Fruit fly (Drosophila melanogaster) whole organism, embryonic: ENCODE measurements around the gene wcy.

Source experiments
- Antp ChIP-seq: fragments of 200-800 bp; sonication (Bioruptor generic); optimal IDR thresholded peaks from 3 replicates; lab custom pipeline; 2016; ENCODE audit warnings: missing biosample characterization, missing genetic modification characterization
- Atf6 ChIP-seq: fragments of 200-800 bp; sonication (Bioruptor generic); IDR thresholded peaks from 2 replicates; pipeline ENCODE4 v1.3.6; 2022; ENCODE audit warnings: missing biosample characterization, missing genetic modification characterization
- CG10321 ChIP-seq: fragments of 200-800 bp; sonication (Bioruptor generic); IDR thresholded peaks from 2 replicates; pipeline ENCODE4 v1.3.6; 2022; ENCODE audit warnings: missing biosample characterization, missing genetic modification characterization
- CG11695 ChIP-seq: fragments of 200-800 bp; sonication (Bioruptor generic); IDR thresholded peaks from 3 replicates; pipeline ENCODE4 v1.3.6; 2022; ENCODE audit warnings: missing biosample characterization, missing genetic modification characterization
- CG11696 ChIP-seq: fragments of 200-800 bp; sonication (Bioruptor generic); IDR thresholded peaks from 2 replicates; pipeline ENCODE4 v1.3.6; 2022; ENCODE audit warnings: missing biosample characterization, missing genetic modification characterization
- CG11723 ChIP-seq: fragments of 200-800 bp; sonication (Bioruptor generic); optimal IDR thresholded peaks from 2 replicates; lab custom pipeline; 2017; ENCODE audit warnings: missing biosample characterization, mild to moderate bottlenecking, missing genetic modification characterization
- CG13296 ChIP-seq: fragments of 200-800 bp; sonication (Bioruptor generic); optimal IDR thresholded peaks from 3 replicates; lab custom pipeline; 2018; ENCODE audit warnings: missing biosample characterization, mild to moderate bottlenecking, missing genetic modification characterization
- CG2120 ChIP-seq: fragments of 200-800 bp; sonication (Bioruptor generic); optimal IDR thresholded peaks from 3 replicates; lab custom pipeline; 2016; ENCODE audit warnings: missing biosample characterization, missing genetic modification characterization
- CG2202 ChIP-seq: fragments of 200-800 bp; sonication (Bioruptor generic); optimal IDR thresholded peaks from 2 replicates; lab custom pipeline; 2018; ENCODE audit warnings: missing biosample characterization, mild to moderate bottlenecking, missing genetic modification characterization
- CG31441 ChIP-seq: fragments of 200-800 bp; sonication (Bioruptor generic); IDR thresholded peaks from 2 replicates; pipeline ENCODE4 v1.3.6; 2022; ENCODE audit warnings: missing biosample characterization, missing genetic modification characterization
- CG3163 ChIP-seq: fragments of 200-800 bp; sonication (Bioruptor generic); optimal IDR thresholded peaks from 3 replicates; lab custom pipeline; 2016; ENCODE audit warnings: missing biosample characterization, missing genetic modification characterization
- CG32532 ChIP-seq: fragments of 200-800 bp; sonication (Bioruptor generic); IDR thresholded peaks from 2 replicates; pipeline ENCODE4 v1.3.6; 2022; ENCODE audit warnings: missing biosample characterization, missing genetic modification characterization
- CG3838 ChIP-seq: fragments of 200-800 bp; sonication (Bioruptor generic); optimal IDR thresholded peaks from 3 replicates; lab custom pipeline; 2016; ENCODE audit warnings: missing biosample characterization, missing genetic modification characterization
- CG4282 ChIP-seq: fragments of 200-800 bp; sonication (Bioruptor generic); optimal IDR thresholded peaks from 2 replicates; lab custom pipeline; 2016; ENCODE audit warnings: missing biosample characterization, missing genetic modification characterization
- CG4328 ChIP-seq: fragments of 200-800 bp; sonication (Bioruptor generic); optimal IDR thresholded peaks from 3 replicates; lab custom pipeline; 2017; ENCODE audit warnings: missing biosample characterization, missing genetic modification reagents, missing genetic modification characterization
- CG7839 ChIP-seq: fragments of 200-800 bp; sonication (Bioruptor generic); optimal IDR thresholded peaks from 3 replicates; lab custom pipeline; 2018; ENCODE audit warnings: missing biosample characterization, mild to moderate bottlenecking, missing genetic modification characterization, moderate library complexity
- CG9817 ChIP-seq: fragments of 200-800 bp; sonication (Bioruptor generic); optimal IDR thresholded peaks from 2 replicates; lab custom pipeline; 2018; ENCODE audit warnings: missing biosample characterization, mild to moderate bottlenecking, missing genetic modification characterization, moderate library complexity
- Dip2 ChIP-seq: fragments of 200-800 bp; sonication (Bioruptor generic); IDR thresholded peaks from 2 replicates; pipeline ENCODE4 v1.3.6; 2022; ENCODE audit warnings: missing biosample characterization, missing genetic modification characterization
- Dip3 ChIP-seq: fragments of 200-800 bp; sonication (Bioruptor generic); optimal IDR thresholded peaks from 3 replicates; lab custom pipeline; 2016; ENCODE audit warnings: missing biosample characterization, missing genetic modification characterization
- Dll ChIP-seq: fragments of 200-800 bp; sonication (Bioruptor generic); IDR thresholded peaks from 4 replicates; pipeline ENCODE4 v1.3.6; 2022; ENCODE audit warnings: missing biosample characterization, missing genetic modification characterization; ENCODE audit not compliant: partially characterized antibody
- HLH54F ChIP-seq: fragments of 200-800 bp; sonication (Bioruptor generic); optimal IDR thresholded peaks from 3 replicates; lab custom pipeline; 2016; ENCODE audit warnings: missing biosample characterization, missing genetic modification characterization
- Hey ChIP-seq: fragments of 200-800 bp; sonication (Bioruptor generic); optimal IDR thresholded peaks from 3 replicates; lab custom pipeline; 2018; ENCODE audit warnings: missing biosample characterization, mild to moderate bottlenecking, missing genetic modification characterization
- Hr3 ChIP-seq: fragments of 200-800 bp; sonication (Bioruptor generic); optimal IDR thresholded peaks from 3 replicates; lab custom pipeline; 2016; ENCODE audit warnings: missing biosample characterization, missing genetic modification characterization
- Mes4 ChIP-seq: fragments of 200-800 bp; sonication (Bioruptor generic); optimal IDR thresholded peaks from 2 replicates; lab custom pipeline; 2016; ENCODE audit warnings: missing biosample characterization, missing genetic modification characterization
- Mrtf ChIP-seq: fragments of 200-800 bp; sonication (Bioruptor generic); IDR thresholded peaks from 3 replicates; pipeline ENCODE4 v1.3.6; 2022; ENCODE audit warnings: missing biosample characterization, missing genetic modification characterization
- Poxn ChIP-seq: fragments of 200-800 bp; sonication (Bioruptor generic); IDR thresholded peaks from 2 replicates; pipeline ENCODE4 v1.3.6; 2022; ENCODE audit warnings: missing biosample characterization, missing genetic modification characterization
- Ptx1 ChIP-seq: fragments of 200-800 bp; sonication (Bioruptor generic); IDR thresholded peaks from 2 replicates; pipeline ENCODE4 v1.3.6; 2022; ENCODE audit warnings: missing biosample characterization, missing genetic modification characterization
- Rfx ChIP-seq: fragments of 200-800 bp; sonication (Bioruptor generic); IDR thresholded peaks from 2 replicates; pipeline ENCODE4 v1.3.6; 2022; ENCODE audit warnings: missing biosample characterization, missing genetic modification characterization
- Scr ChIP-seq: fragments of 200-800 bp; sonication (Bioruptor generic); IDR thresholded peaks from 2 replicates; pipeline ENCODE4 v1.3.6; 2022; ENCODE audit warnings: missing biosample characterization, missing genetic modification characterization; ENCODE audit not compliant: partially characterized antibody
- al ChIP-seq: fragments of 200-800 bp; sonication (Bioruptor generic); IDR thresholded peaks from 2 replicates; pipeline ENCODE4 v1.3.6; 2022; ENCODE audit warnings: missing biosample characterization, missing genetic modification characterization
- bbx ChIP-seq: fragments of 200-800 bp; sonication (Bioruptor generic); IDR thresholded peaks from 2 replicates; pipeline ENCODE4 v1.3.6; 2022; ENCODE audit warnings: missing biosample characterization, missing genetic modification characterization; ENCODE audit not compliant: partially characterized antibody
- croc ChIP-seq: fragments of 200-800 bp; sonication (Bioruptor generic); conservative IDR thresholded peaks from 3 replicates; pipeline ENCODE4 v1.3.6; 2022; ENCODE audit warnings: missing biosample characterization, missing genetic modification characterization
- dimm ChIP-seq: fragments of 200-800 bp; sonication (Bioruptor generic); IDR thresholded peaks from 2 replicates; pipeline ENCODE4 v1.3.6; 2022; ENCODE audit warnings: missing biosample characterization, missing genetic modification characterization
- esg ChIP-seq: fragments of 200-800 bp; sonication (Bioruptor generic); conservative IDR thresholded peaks from 2 replicates; pipeline ENCODE4 v1.3.6; 2022; ENCODE audit warnings: missing biosample characterization, missing genetic modification characterization
- eyg ChIP-seq: fragments of 200-800 bp; sonication (Bioruptor generic); optimal IDR thresholded peaks from 3 replicates; lab custom pipeline; 2016; ENCODE audit warnings: missing biosample characterization, missing genetic modification characterization
- fd102C ChIP-seq: fragments of 200-800 bp; sonication (Bioruptor generic); optimal IDR thresholded peaks from 2 replicates; lab custom pipeline; 2018; ENCODE audit warnings: missing biosample characterization, mild to moderate bottlenecking, missing genetic modification characterization, moderate library complexity
- ftz-f1 ChIP-seq: fragments of 200-800 bp; sonication (Bioruptor generic); optimal IDR thresholded peaks from 2 replicates; lab custom pipeline; 2016; ENCODE audit warnings: missing biosample characterization, missing genetic modification characterization
- gcm ChIP-seq: fragments of 200-800 bp; sonication (Bioruptor generic); optimal IDR thresholded peaks from 2 replicates; lab custom pipeline; 2019; ENCODE audit warnings: missing biosample characterization, mild to moderate bottlenecking, missing genetic modification characterization, moderate library complexity
- gem ChIP-seq: fragments of 200-800 bp; sonication (Bioruptor generic); optimal IDR thresholded peaks from 2 replicates; lab custom pipeline; 2019; ENCODE audit warnings: missing biosample characterization, mild to moderate bottlenecking, missing genetic modification characterization, moderate library complexity
- grn ChIP-seq: fragments of 200-800 bp; sonication (Bioruptor generic); optimal IDR thresholded peaks from 3 replicates; lab custom pipeline; 2017; ENCODE audit warnings: missing biosample characterization, missing genetic modification characterization
- h ChIP-seq: fragments of >200 bp; optimal IDR thresholded peaks from 2 replicates; lab custom pipeline; 2017
- lab ChIP-seq: fragments of 200-800 bp; sonication (Bioruptor generic); optimal IDR thresholded peaks from 3 replicates; lab custom pipeline; 2017; ENCODE audit warnings: missing biosample characterization, missing genetic modification characterization, mild to moderate bottlenecking, moderate library complexity, missing genetic modification reagents
- lov ChIP-seq, 2 experiments: fragments of 200-800 bp in 1 of 2; fragments of >200 bp in 1 of 2; sonication (Bioruptor generic) in 1 of 2; IDR thresholded peaks in 1 of 2; optimal IDR thresholded peaks in 1 of 2; 2 replicates in 1 of 2; 3 replicates in 1 of 2; pipeline versions ENCODE4 v1.3.6 to Lab custom; 2017 to 2022; ENCODE audit warnings: missing biosample characterization in 1 of 2, missing genetic modification characterization in 1 of 2
- nau ChIP-seq: fragments of 200-800 bp; sonication (Bioruptor generic); optimal IDR thresholded peaks from 3 replicates; lab custom pipeline; 2017; ENCODE audit warnings: missing biosample characterization, mild to moderate bottlenecking, missing genetic modification characterization, missing genetic modification reagents
- ro ChIP-seq: fragments of 200-800 bp; sonication (Bioruptor generic); IDR thresholded peaks from 2 replicates; pipeline ENCODE4 v1.3.6; 2022; ENCODE audit warnings: missing biosample characterization, missing genetic modification characterization
- so ChIP-seq: fragments of 200-800 bp; sonication (Bioruptor generic); IDR thresholded peaks from 3 replicates; pipeline ENCODE4 v1.3.6; 2022; ENCODE audit warnings: missing biosample characterization, missing genetic modification characterization
- tin ChIP-seq: fragments of 200-800 bp; sonication (Bioruptor generic); optimal IDR thresholded peaks from 3 replicates; lab custom pipeline; 2016; ENCODE audit warnings: missing biosample characterization, missing genetic modification characterization
- tna ChIP-seq: fragments of 200-800 bp; sonication (Bioruptor generic); IDR thresholded peaks from 2 replicates; pipeline ENCODE4 v1.3.6; 2022; ENCODE audit warnings: missing biosample characterization, missing genetic modification characterization; ENCODE audit not compliant: partially characterized antibody
- tx ChIP-seq: fragments of 200-800 bp; sonication (Bioruptor generic); optimal IDR thresholded peaks from 2 replicates; lab custom pipeline; 2016; ENCODE audit warnings: missing biosample characterization, missing genetic modification characterization
- unpg ChIP-seq: fragments of 200-800 bp; sonication (Bioruptor generic); optimal IDR thresholded peaks from 3 replicates; lab custom pipeline; 2018; ENCODE audit warnings: missing biosample characterization, mild to moderate bottlenecking, missing genetic modification characterization, moderate library complexity
- vnd ChIP-seq: fragments of 200-800 bp; sonication (Bioruptor generic); IDR thresholded peaks from 3 replicates; pipeline ENCODE4 v1.3.6; 2022; ENCODE audit warnings: missing biosample characterization, missing genetic modification characterization; ENCODE audit not compliant: partially characterized antibody
- zf30C ChIP-seq: fragments of 200-800 bp; sonication (Bioruptor generic); optimal IDR thresholded peaks from 3 replicates; lab custom pipeline; 2018; ENCODE audit warnings: missing biosample characterization, mild to moderate bottlenecking, missing genetic modification characterization

wcy gene

DNA sequence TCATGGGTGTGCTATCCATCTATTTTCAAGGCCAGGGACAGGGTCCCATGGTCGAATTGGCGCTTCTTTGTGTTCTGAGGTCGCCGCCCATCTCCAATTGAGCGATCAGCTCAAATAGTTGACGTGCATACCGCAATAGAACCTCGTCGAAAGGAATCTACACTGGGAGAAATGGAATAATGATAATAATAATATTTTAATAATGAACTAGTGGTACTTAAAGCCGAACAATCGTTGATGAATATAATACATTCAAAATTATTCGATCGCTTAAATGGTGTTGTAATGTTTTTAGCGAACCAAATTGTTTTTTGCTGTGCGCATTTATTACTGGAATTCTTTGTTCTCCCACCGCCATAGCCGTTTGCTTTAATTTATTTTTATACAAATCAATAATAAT is 12.9 kb upstream of the wcy start (continued):
- TF ChIP-seq fd102C (GFP tag; lab: Kevin White, UChicago) (no peak), CG4328 (no peak), al (peak; percentile 43; the same call in 1 of the 2 replicates), CG11696 (GFP tag; lab: Robert Waterston, UW) (no peak), nau (GFP tag; lab: Kevin White, UChicago) (no peak), Mes4 (GFP tag; lab: Kevin White, UChicago) (no peak), Dip3 (GFP tag; lab: Kevin White, UChicago) (no peak), HLH54F (no peak), h (lab: Kevin White, UChicago) (no peak), zf30C (GFP tag; lab: Kevin White, UChicago) (no peak), grn (GFP tag; lab: Kevin White, UChicago) (no peak), unpg (GFP tag; lab: Kevin White, UChicago) (no peak), CG9817 (no peak), lov (optimal IDR thresholded peaks at IDR 0.05; lab: Kevin White, UChicago) (no peak), lov (GFP tag; IDR thresholded peaks at IDR 0.05; lab: Robert Waterston, UW) (no peak), Hey (no peak), Ptx1 (GFP tag; lab: Robert Waterston, UW) (peak; percentile 31; the same call in 1 of the 2 replicates), tin (GFP tag; lab: Kevin White, UChicago) (no peak), CG11723 (GFP tag; lab: Kevin White, UChicago) (no peak), esg (no peak), gcm (no peak), eyg (GFP tag; lab: Kevin White, UChicago) (no peak), tna (GFP tag; lab: Robert Waterston, UW) (no peak), CG13296 (no peak), CG3838 (GFP tag; lab: Kevin White, UChicago) (no peak), lab (GFP tag; lab: Kevin White, UChicago) (peak; percentile 5), Atf6 (GFP tag; lab: Robert Waterston, UW) (peak; percentile 36; the same call in 1 of the 2 replicates), so (GFP tag; lab: Robert Waterston, UW) (peak; percentile 61; the same call in 1 of the 3 replicates), ro (GFP tag; lab: Robert Waterston, UW) (no peak), Dip2 (GFP tag; lab: Robert Waterston, UW) (no peak), CG3163 (GFP tag; lab: Kevin White, UChicago) (no peak), Mrtf (GFP tag; lab: Robert Waterston, UW) (no peak), Dll (GFP tag; lab: Robert Waterston, UW) (no peak), dimm (GFP tag; lab: Robert Waterston, UW) (no peak), croc (GFP tag; lab: Robert Waterston, UW) (no peak), CG10321 (no peak), CG2120 (GFP tag; lab: Kevin White, UChicago) (no peak), CG32532 (GFP tag; lab: Robert Waterston, UW) (peak; percentile 28; the same call in 1 of the 2 replicates), Poxn (GFP tag; lab: Robert Waterston, UW) (no peak), CG4282 (GFP tag; lab: Kevin White, UChicago) (no peak), CG2202 (tag; lab: Kevin White, UChicago) (no peak), Rfx (GFP tag; lab: Robert Waterston, UW) (peak; percentile 53; the same call in 1 of the 2 replicates), vnd (GFP tag; lab: Robert Waterston, UW) (no peak), Antp (GFP tag; lab: Kevin White, UChicago) (no peak), CG11695 (GFP tag; lab: Robert Waterston, UW) (0 out of 3 replicates have a peak, but pooled peaks have one; percentile 44), Hr3 (GFP tag; lab: Kevin White, UChicago) (no peak), gem (tag; lab: Kevin White, UChicago) (peak; percentile 41), Scr (GFP tag; lab: Robert Waterston, UW) (no peak), tx (no peak), bbx (GFP tag; lab: Robert Waterston, UW) (no peak), CG31441 (GFP tag; lab: Robert Waterston, UW) (no peak), ftz-f1 (peak; percentile 71), CG7839 (tag; lab: Kevin White, UChicago) (no peak)
